Worm (Caenorhabditis elegans) whole organism, mixed stage, embryonic: ENCODE measurements around the gene M153.3.

Experiments used
- nhr-12 ChIP-seq: fragments of 150-350 bp; optimal IDR thresholded peaks from 2 replicates; lab custom pipeline; 2014; ENCODE audit warnings: missing biosample characterization, missing genetic modification characterization
- snpc-4 ChIP-seq: fragments of 150-350 bp; optimal IDR thresholded peaks from 2 replicates; lab custom pipeline; 2014; ENCODE audit warnings: missing biosample characterization, missing genetic modification characterization
- unc-62 ChIP-seq: fragments of 150-350 bp; optimal IDR thresholded peaks from 2 replicates; lab custom pipeline; 2014; ENCODE audit warnings: missing biosample characterization, missing genetic modification reagents, missing genetic modification characterization

ce11 chrX:12181606-12182005 lies 38.9 kb downstream of the M153.3 start:
- no peak for TF ChIP-seq snpc-4 (tag; lab: Kevin White, UChicago)
- no peak for TF ChIP-seq nhr-12 (tag; lab: Kevin White, UChicago)
- TF ChIP-seq unc-62 (GFP tag; lab: Kevin White, UChicago): no peak
